Worm (Caenorhabditis elegans) whole organism, L2 larva: ENCODE results near the gene T23B7.3.
A peak's percentile ranks its signal among the peaks of the same experiment; 100 is the strongest.

ENCODE experiments used
- F13H6.1 ChIP-seq: sonication (generic microtip); optimal IDR thresholded peaks from 2 replicates; lab custom pipeline; 2016; ENCODE audit warnings: missing genetic modification characterization, missing compliant biosample characterization
- Y55F3AM.14 ChIP-seq: fragments of 200-800 bp; sonication (Bioruptor generic); optimal IDR thresholded peaks from 2 replicates; lab custom pipeline; 2018; ENCODE audit warnings: mild to moderate bottlenecking, missing genetic modification characterization, missing compliant biosample characterization
- aly-2 ChIP-seq: fragments of 150-350 bp; optimal IDR thresholded peaks from 2 replicates; lab custom pipeline; 2014; ENCODE audit warnings: missing biosample characterization, missing genetic modification characterization
- blmp-1 ChIP-seq: sonication (generic microtip); optimal IDR thresholded peaks from 2 replicates; lab custom pipeline; 2017; ENCODE audit warnings: missing genetic modification characterization, mild to moderate bottlenecking, missing compliant biosample characterization, antibody characterized with exemption, moderate library complexity; ENCODE audit not compliant: insufficient read depth
- ceh-82 ChIP-seq: fragments of 150-350 bp; optimal IDR thresholded peaks from 2 replicates; lab custom pipeline; 2014; ENCODE audit warnings: missing biosample characterization, missing genetic modification characterization
- lin-39 ChIP-seq: fragments of 150-350 bp; optimal IDR thresholded peaks from 2 replicates; lab custom pipeline; 2014; ENCODE audit warnings: missing biosample characterization, missing genetic modification reagents, missing genetic modification characterization
- mdl-1 ChIP-seq, 2 experiments: fragments of 150-350 bp in 1 of 2; sonication (generic microtip) in 1 of 2; optimal IDR thresholded peaks; 2 replicates each; lab custom pipeline; 2017; ENCODE audit warnings: missing biosample characterization in 2 of 2, missing genetic modification characterization in 2 of 2
- nhr-10 ChIP-seq: sonication (generic microtip); optimal IDR thresholded peaks from 2 replicates; lab custom pipeline; 2017; ENCODE audit warnings: missing biosample characterization, missing genetic modification characterization
- nhr-237 ChIP-seq: fragments of 150-350 bp; optimal IDR thresholded peaks from 2 replicates; lab custom pipeline; 2014; ENCODE audit warnings: missing biosample characterization, missing genetic modification characterization
- unc-39 ChIP-seq: fragments of 150-350 bp; optimal IDR thresholded peaks from 2 replicates; lab custom pipeline; 2014; ENCODE audit warnings: missing biosample characterization, missing genetic modification characterization
- unc-62 ChIP-seq: fragments of 150-350 bp; optimal IDR thresholded peaks from 2 replicates; lab custom pipeline; 2014; ENCODE audit warnings: missing biosample characterization, missing genetic modification reagents, missing genetic modification characterization
- zag-1 ChIP-seq: fragments of 150-350 bp; optimal IDR thresholded peaks from 2 replicates; lab custom pipeline; 2014; ENCODE audit warnings: missing biosample characterization, missing genetic modification characterization
- ztf-11 ChIP-seq: sonication (generic microtip); optimal IDR thresholded peaks from 2 replicates; lab custom pipeline; 2017; ENCODE audit warnings: missing biosample characterization, missing genetic modification characterization

- no peak for TF ChIP-seq Y55F3AM.14 (GFP tag; lab: Kevin White, UChicago)
- peak; percentile 67 for TF ChIP-seq blmp-1 (tag; lab: Kevin White, UChicago)
- no peak for TF ChIP-seq aly-2 (tag; lab: Kevin White, UChicago)
- no peak for TF ChIP-seq unc-39 (tag; lab: Kevin White, UChicago)
- TF ChIP-seq lin-39 = no peak
- peak; percentile 56 for TF ChIP-seq unc-62
- no peak for TF ChIP-seq mdl-1 (tag; optimal IDR thresholded peaks at IDR 0.05; lab: Kevin White, UChicago)
- no peak for TF ChIP-seq F13H6.1 (tag; lab: Kevin White, UChicago)
- no peak for TF ChIP-seq ztf-11 (tag; lab: Kevin White, UChicago)
- TF ChIP-seq nhr-10 (tag; lab: Kevin White, UChicago) = no peak
- no peak for TF ChIP-seq zag-1 (tag; lab: Kevin White, UChicago)
- TF ChIP-seq nhr-237 (tag; lab: Kevin White, UChicago) = no peak
- TF ChIP-seq ceh-82 (tag; lab: Kevin White, UChicago) = no peak
These were observed 16.1 kb downstream of the T23B7.3 start for ce11 chrII:4866045-4866444.
